Fruit fly (Drosophila melanogaster) whole organism, wandering third instar larva: Measurements from ENCODE around the gene CG11674.

Experiments used
- Abd-B ChIP-seq: fragments of >200 bp; optimal IDR thresholded peaks from 2 replicates; lab custom pipeline; 2017; ENCODE audit warnings: missing biosample characterization, missing genetic modification characterization
- CG32264 ChIP-seq: fragments of 200-800 bp; sonication (Bioruptor generic); optimal IDR thresholded peaks from 2 replicates; lab custom pipeline; 2016; ENCODE audit warnings: missing biosample characterization, missing genetic modification characterization
- CG9705 ChIP-seq: fragments of 200-800 bp; sonication (Bioruptor generic); optimal IDR thresholded peaks from 2 replicates; lab custom pipeline; 2018; ENCODE audit warnings: missing biosample characterization, mild to moderate bottlenecking, missing genetic modification characterization
- CrebA ChIP-seq: fragments of 200-800 bp; sonication (Bioruptor generic); optimal IDR thresholded peaks from 2 replicates; lab custom pipeline; 2016; ENCODE audit warnings: missing biosample characterization, mild to moderate bottlenecking, missing genetic modification characterization, borderline replicate concordance
- Dfd ChIP-seq: fragments of >200 bp; optimal IDR thresholded peaks from 2 replicates; lab custom pipeline; 2017; ENCODE audit warnings: missing biosample characterization, missing genetic modification characterization
- Dif ChIP-seq: fragments of 200-275, 200-300 bp; sonication (Bioruptor generic); optimal IDR thresholded peaks from 2 replicates; lab custom pipeline; 2018; ENCODE audit warnings: missing biosample characterization, missing genetic modification characterization; ENCODE audit not compliant: partially characterized antibody
- GATAd ChIP-seq: sonication (Bioruptor generic); optimal IDR thresholded peaks from 2 replicates; lab custom pipeline; 2016; ENCODE audit warnings: missing biosample characterization, missing genetic modification characterization
- HLH106 ChIP-seq: fragments of 200-800 bp; optimal IDR thresholded peaks from 3 replicates; lab custom pipeline; 2019; ENCODE audit warnings: missing biosample characterization, mild to moderate bottlenecking, missing genetic modification characterization, moderate library complexity
- Hnf4 ChIP-seq: fragments of 200-800 bp; sonication (Bioruptor generic); optimal IDR thresholded peaks from 2 replicates; lab custom pipeline; 2016; ENCODE audit warnings: missing biosample characterization, mild to moderate bottlenecking, missing genetic modification characterization
- Hr78 ChIP-seq: fragments of >200 bp; optimal IDR thresholded peaks from 2 replicates; lab custom pipeline; 2017; ENCODE audit warnings: missing biosample characterization, missing genetic modification characterization
- Hr83 ChIP-seq: fragments of 200-300 bp; sonication (Bioruptor generic); optimal IDR thresholded peaks from 2 replicates; lab custom pipeline; 2016; ENCODE audit warnings: missing biosample characterization, mild to moderate bottlenecking, missing genetic modification characterization, moderate library complexity; ENCODE audit not compliant: poor library complexity, severe bottlenecking
- Jra ChIP-seq: sonication (Bioruptor generic); optimal IDR thresholded peaks from 2 replicates; lab custom pipeline; 2016; ENCODE audit warnings: missing biosample characterization, missing genetic modification characterization
- Mio ChIP-seq: sonication (Bioruptor generic); optimal IDR thresholded peaks from 2 replicates; lab custom pipeline; 2016; ENCODE audit warnings: missing biosample characterization, missing genetic modification characterization
- Myc ChIP-seq: fragments of >200 bp; optimal IDR thresholded peaks from 2 replicates; lab custom pipeline; 2017
- N ChIP-seq: fragments of >200 bp; optimal IDR thresholded peaks from 2 replicates; lab custom pipeline; 2018; ENCODE audit warnings: missing biosample characterization, missing external identifiers, missing genetic modification characterization
- OdsH ChIP-seq: fragments of 200-800 bp; sonication (Bioruptor generic); optimal IDR thresholded peaks from 2 replicates; lab custom pipeline; 2016; ENCODE audit warnings: missing biosample characterization, mild to moderate bottlenecking, missing genetic modification characterization
- Rel ChIP-seq, 2 experiments: fragments of 200-800 bp; sonication (Bioruptor generic) in 1 of 2; optimal IDR thresholded peaks; 2 replicates in 1 of 2; 3 replicates in 1 of 2; lab custom pipeline; 2016 to 2019; ENCODE audit warnings: mild to moderate bottlenecking in 2 of 2, missing biosample characterization in 2 of 2, missing genetic modification characterization in 2 of 2, moderate library complexity in 1 of 2
- Sp1 ChIP-seq: fragments of 200-800 bp; sonication (Bioruptor generic); optimal IDR thresholded peaks from 3 replicates; lab custom pipeline; 2019; ENCODE audit warnings: missing biosample characterization, mild to moderate bottlenecking, missing genetic modification characterization, moderate library complexity
- Vsx2 ChIP-seq: fragments of 200-300, 225-300 bp; sonication (Bioruptor generic); optimal IDR thresholded peaks from 2 replicates; lab custom pipeline; 2018; ENCODE audit warnings: missing biosample characterization, missing genetic modification characterization; ENCODE audit not compliant: partially characterized antibody
- br ChIP-seq: fragments of 200-800 bp; sonication (Bioruptor generic); optimal IDR thresholded peaks from 2 replicates; lab custom pipeline; 2016; ENCODE audit warnings: missing biosample characterization, missing genetic modification characterization
- brk ChIP-seq: fragments of 200-800 bp; sonication (Bioruptor generic); optimal IDR thresholded peaks from 2 replicates; lab custom pipeline; 2016; ENCODE audit warnings: missing biosample characterization, mild to moderate bottlenecking, missing genetic modification characterization
- dl ChIP-seq, 2 experiments: fragments of 175-275, 200-275 bp in 1 of 2; fragments of 200-275 bp in 1 of 2; sonication (Bioruptor generic); optimal IDR thresholded peaks; lab custom pipeline; 2018; ENCODE audit warnings: mild to moderate bottlenecking in 2 of 2, missing biosample characterization in 2 of 2, missing genetic modification characterization in 2 of 2, moderate library complexity in 2 of 2; ENCODE audit not compliant: partially characterized antibody in 2 of 2, insufficient read depth in 1 of 2
- dmrt93B ChIP-seq: fragments of 200-800 bp; sonication (Bioruptor generic); optimal IDR thresholded peaks from 2 replicates; lab custom pipeline; 2018; ENCODE audit warnings: missing biosample characterization, mild to moderate bottlenecking, missing genetic modification characterization
- dsf ChIP-seq: sonication (Bioruptor generic); optimal IDR thresholded peaks from 2 replicates; lab custom pipeline; 2016; ENCODE audit warnings: missing biosample characterization, missing genetic modification characterization, borderline replicate concordance
- ey ChIP-seq: fragments of 200-800 bp; sonication (Bioruptor generic); optimal IDR thresholded peaks from 2 replicates; lab custom pipeline; 2016; ENCODE audit warnings: missing biosample characterization, missing genetic modification characterization
- foxo ChIP-seq, 2 experiments: fragments of 200-800 bp; sonication (Bioruptor generic); optimal IDR thresholded peaks; 2 replicates in 1 of 2; 3 replicates in 1 of 2; lab custom pipeline; 2016 to 2017; ENCODE audit warnings: missing biosample characterization in 2 of 2, missing genetic modification characterization in 2 of 2
- fru ChIP-seq: fragments of 200-800 bp; sonication (Bioruptor generic); optimal IDR thresholded peaks from 3 replicates; lab custom pipeline; 2016; ENCODE audit warnings: missing biosample characterization, mild to moderate bottlenecking, missing genetic modification characterization
- h ChIP-seq: fragments of 200-800 bp; sonication (Bioruptor generic); optimal IDR thresholded peaks from 3 replicates; lab custom pipeline; 2016; ENCODE audit warnings: missing biosample characterization, mild to moderate bottlenecking, missing genetic modification characterization
- jim ChIP-seq: fragments of 175-275, 200-325 bp; sonication (Bioruptor generic); optimal IDR thresholded peaks from 2 replicates; lab custom pipeline; 2016; ENCODE audit warnings: missing biosample characterization, mild to moderate bottlenecking, missing genetic modification characterization
- lola ChIP-seq: fragments of >200 bp; optimal IDR thresholded peaks from 2 replicates; lab custom pipeline; 2017; ENCODE audit warnings: missing biosample characterization, missing genetic modification characterization
- pan ChIP-seq: fragments of >200 bp; optimal IDR thresholded peaks from 2 replicates; lab custom pipeline; 2017
- psq ChIP-seq: fragments of 200-800 bp; sonication (Bioruptor generic); optimal IDR thresholded peaks from 3 replicates; lab custom pipeline; 2017; ENCODE audit warnings: missing biosample characterization, mild to moderate bottlenecking, missing genetic modification characterization, moderate library complexity
- rgr ChIP-seq: fragments of 200-800 bp; sonication (Bioruptor generic); optimal IDR thresholded peaks from 3 replicates; lab custom pipeline; 2016; ENCODE audit warnings: missing biosample characterization, mild to moderate bottlenecking, missing genetic modification characterization
- sage ChIP-seq: fragments of 200-800 bp; sonication (Bioruptor generic); optimal IDR thresholded peaks from 2 replicates; lab custom pipeline; 2016; ENCODE audit warnings: missing biosample characterization, mild to moderate bottlenecking, missing genetic modification characterization
- sv ChIP-seq: fragments of 200-800 bp; sonication (Bioruptor generic); optimal IDR thresholded peaks from 3 replicates; lab custom pipeline; 2016; ENCODE audit warnings: missing biosample characterization, missing genetic modification characterization
- tai ChIP-seq: sonication (Bioruptor generic); optimal IDR thresholded peaks from 2 replicates; lab custom pipeline; 2016; ENCODE audit warnings: missing biosample characterization, missing genetic modification characterization
- usp ChIP-seq: fragments of >200 bp; optimal IDR thresholded peaks from 2 replicates; lab custom pipeline; 2017; ENCODE audit warnings: missing biosample characterization, missing genetic modification characterization
- woc ChIP-seq: sonication (Bioruptor generic); optimal IDR thresholded peaks from 2 replicates; lab custom pipeline; 2016; ENCODE audit warnings: missing biosample characterization, mild to moderate bottlenecking, missing genetic modification characterization

Gene CG11674

dm6 chrX:14242941-14243736, 17.5 kb upstream of the CG11674 start, which contains the start of gene CG32599:
CG32599 (plus strand) TSS chrX:14243686.
- TF ChIP-seq HLH106 (peak; percentile 29), Rel (GFP tag; optimal IDR thresholded peaks at IDR 0.05; lab: Kevin White, UChicago) (no peak), Rel (tag; optimal IDR thresholded peaks at IDR 0.05; lab: Kevin White, UChicago) (peak; percentile 54), lola (GFP tag; lab: Kevin White, UChicago) (no peak), dsf (GFP tag; lab: Kevin White, UChicago) (no peak), foxo (GFP tag; optimal IDR thresholded peaks at IDR 0.05; lab: Kevin White, UChicago) (peak in 1 of 2 experiments; percentile 29), psq (GFP tag; lab: Kevin White, UChicago) (no peak), Sp1 (GFP tag; lab: Kevin White, UChicago) (no peak), sage (GFP tag; lab: Kevin White, UChicago) (no peak), rgr (GFP tag; lab: Kevin White, UChicago) (peak; percentile 12)

dm6 chrX:14242479-14242878, 16.8 kb upstream of the CG11674 start, which contains the start of gene mRNA-cap:
mRNA-cap (minus strand) TSS chrX:14242822.
- TF ChIP-seq CG32264 (GFP tag; lab: Kevin White, UChicago) (no peak), dl (GFP tag; optimal IDR thresholded peaks at IDR 0.05; lab: Kevin White, UChicago; ENCODE audit: insufficient read depth in 1 of 2, partially characterized antibody in 2 of 2) (no peak), dsf (GFP tag; lab: Kevin White, UChicago) (no peak), GATAd (GFP tag; lab: Kevin White, UChicago) (no peak), N (GFP tag; lab: Kevin White, UChicago) (no peak), Sp1 (GFP tag; lab: Kevin White, UChicago) (no peak), Abd-B (GFP tag; lab: Kevin White, UChicago) (no peak), h (GFP tag; lab: Kevin White, UChicago) (no peak), CG9705 (GFP tag; lab: Kevin White, UChicago) (no peak), dmrt93B (GFP tag; lab: Kevin White, UChicago) (no peak), Hnf4 (GFP tag; lab: Kevin White, UChicago) (no peak), woc (GFP tag; lab: Kevin White, UChicago) (no peak), Hr83 (GFP tag; lab: Kevin White, UChicago) (no peak)

DNA sequence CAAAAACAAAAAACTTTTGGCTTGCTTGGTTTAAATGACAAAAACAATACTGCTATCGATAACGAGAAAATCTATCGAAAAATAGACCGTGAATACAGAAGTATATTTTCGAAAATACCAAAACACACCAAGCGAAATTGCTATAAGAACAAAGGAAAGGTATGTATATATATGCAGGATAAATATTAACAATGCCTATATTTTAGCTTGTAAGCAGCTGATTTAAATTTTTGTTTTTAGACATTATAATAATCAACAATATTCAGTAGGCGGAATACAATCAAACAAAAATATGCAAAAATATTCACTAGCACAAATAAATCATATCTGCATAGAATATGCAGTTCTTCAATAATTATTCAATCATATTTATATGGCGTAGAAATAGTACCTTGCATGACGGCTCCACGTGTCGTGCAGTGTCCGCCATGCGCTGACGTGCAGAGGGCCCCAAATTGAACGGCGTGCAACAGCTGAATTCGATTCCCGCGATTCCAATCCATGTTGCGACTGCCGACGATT, 12.3 kb upstream of the CG11674 start, which contains the start of the genes Fbxl4 and Dus2:
Gene Fbxl4, minus strand, starts transcription at position 51 of the 522 bp plus-strand sequence.
Gene Dus2, plus strand, starts transcription at position 116 of the 522 bp plus-strand sequence.
- TF ChIP-seq CG9705 (GFP tag; lab: Kevin White, UChicago) (peak; percentile 88), Vsx2 (peak; percentile 99), CG32264 (GFP tag; lab: Kevin White, UChicago) (peak; percentile 62), psq (GFP tag; lab: Kevin White, UChicago) (peak; percentile 82), dl (GFP tag; optimal IDR thresholded peaks at IDR 0.05; lab: Kevin White, UChicago; ENCODE audit: insufficient read depth in 1 of 2, partially characterized antibody in 2 of 2) (peak in 1 of 2 experiments; percentile 68), Dif (GFP tag; lab: Kevin White, UChicago) (peak; percentile 98), woc (GFP tag; lab: Kevin White, UChicago) (peak; percentile 90), usp (GFP tag; lab: Kevin White, UChicago) (no peak), Hr78 (GFP tag; lab: Kevin White, UChicago) (no peak), dsf (GFP tag; lab: Kevin White, UChicago) (no peak), brk (GFP tag; lab: Kevin White, UChicago) (no peak), Jra (GFP tag; lab: Kevin White, UChicago) (peak; percentile 80), foxo (GFP tag; optimal IDR thresholded peaks at IDR 0.05; lab: Kevin White, UChicago) (peak in 1 of 2 experiments; percentile 94), N (GFP tag; lab: Kevin White, UChicago) (no peak), h (GFP tag; lab: Kevin White, UChicago) (peak; percentile 89), OdsH (GFP tag; lab: Kevin White, UChicago) (peak; percentile 77), Myc (lab: Kevin White, UChicago) (peak; percentile 46), tai (no peak), jim (GFP tag; lab: Kevin White, UChicago) (no peak), GATAd (GFP tag; lab: Kevin White, UChicago) (peak; percentile 71), br (GFP tag; lab: Kevin White, UChicago) (peak; percentile 85), ey (GFP tag; lab: Kevin White, UChicago) (peak; percentile 88), Hnf4 (GFP tag; lab: Kevin White, UChicago) (no peak), pan (lab: Kevin White, UChicago) (no peak), Rel (GFP tag; optimal IDR thresholded peaks at IDR 0.05; lab: Kevin White, UChicago) (no peak), Rel (tag; optimal IDR thresholded peaks at IDR 0.05; lab: Kevin White, UChicago) (peak; percentile 56), sv (GFP tag; lab: Kevin White, UChicago) (peak; percentile 94), sage (GFP tag; lab: Kevin White, UChicago) (no peak), HLH106 (peak; percentile 89), Abd-B (GFP tag; lab: Kevin White, UChicago) (no peak), rgr (GFP tag; lab: Kevin White, UChicago) (peak; percentile 85), fru (GFP tag; lab: Kevin White, UChicago) (peak; percentile 92), Mio (peak; percentile 27), Sp1 (GFP tag; lab: Kevin White, UChicago) (peak; percentile 70), Dfd (GFP tag; lab: Kevin White, UChicago) (no peak), Hr83 (GFP tag; lab: Kevin White, UChicago) (no peak), lola (GFP tag; lab: Kevin White, UChicago) (no peak), dmrt93B (GFP tag; lab: Kevin White, UChicago) (peak; percentile 86), CrebA (GFP tag; lab: Kevin White, UChicago) (no peak)
- TF ChIP-seq, all 38 proteins: peak for 23
